Worm (Caenorhabditis elegans) whole organism, midembryonic: ENCODE results near the gene set-22.

Experiments used
- T22C8.4 ChIP-seq: fragments of 200-800 bp; sonication (Bioruptor generic); IDR thresholded peaks from 2 replicates; pipeline ENCODE4 v1.3.6; 2022; ENCODE audit warnings: missing genetic modification characterization, missing compliant biosample characterization
- cog-1 ChIP-seq: sonication (generic microtip); optimal IDR thresholded peaks from 2 replicates; lab custom pipeline; 2016; ENCODE audit warnings: missing genetic modification characterization, missing compliant biosample characterization
- flt-1 ChIP-seq: fragments of 200-800 bp; sonication (Bioruptor generic); IDR thresholded peaks from 2 replicates; pipeline ENCODE4 v1.3.6; 2022; ENCODE audit warnings: missing genetic modification characterization, missing compliant biosample characterization

DNA sequence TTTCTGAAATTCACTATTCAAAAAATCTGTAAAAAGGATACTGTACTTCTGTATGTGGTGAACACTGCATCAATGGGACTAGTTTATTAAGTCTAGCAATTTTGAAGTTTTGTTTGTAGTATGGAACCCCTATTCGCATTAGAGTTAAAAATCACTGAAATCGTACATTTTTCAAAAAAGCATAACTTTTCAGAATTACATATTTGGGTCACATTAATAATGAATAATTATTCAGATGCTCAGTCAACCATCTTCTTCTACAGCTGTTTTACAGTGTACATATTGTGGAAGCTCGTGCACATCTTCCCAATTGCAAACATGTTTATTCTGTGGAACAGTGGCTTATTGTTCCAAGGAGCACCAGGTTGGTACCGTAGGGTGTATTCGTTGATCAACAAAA, 32.0 kb downstream of the set-22 start:
- no peak for TF ChIP-seq T22C8.4 (GFP tag; lab: Robert Waterston, UW)
- no peak for TF ChIP-seq flt-1 (GFP tag; lab: Robert Waterston, UW)
- no peak for TF ChIP-seq cog-1 (tag; lab: Kevin White, UChicago)
